Worm (Caenorhabditis elegans) whole organism, midembryonic: ENCODE measurements around the gene vps-2.

Experiments
- T22C8.4 ChIP-seq: fragments of 200-800 bp; sonication (Bioruptor generic); IDR thresholded peaks from 2 replicates; pipeline ENCODE4 v1.3.6; 2022; ENCODE audit warnings: missing genetic modification characterization, missing compliant biosample characterization
- cog-1 ChIP-seq: sonication (generic microtip); optimal IDR thresholded peaks from 2 replicates; lab custom pipeline; 2016; ENCODE audit warnings: missing genetic modification characterization, missing compliant biosample characterization
- flt-1 ChIP-seq: fragments of 200-800 bp; sonication (Bioruptor generic); IDR thresholded peaks from 2 replicates; pipeline ENCODE4 v1.3.6; 2022; ENCODE audit warnings: missing genetic modification characterization, missing compliant biosample characterization
- klf-2 ChIP-seq: fragments of 200-800 bp; sonication (Bioruptor generic); conservative IDR thresholded peaks from 2 replicates; pipeline ENCODE4 v1.3.6; 2022; ENCODE audit warnings: missing genetic modification reagents, missing genetic modification characterization, missing compliant biosample characterization
- med-1 ChIP-seq: sonication (generic microtip); optimal IDR thresholded peaks from 2 replicates; lab custom pipeline; 2017; ENCODE audit warnings: missing genetic modification characterization, mild to moderate bottlenecking, missing compliant biosample characterization, antibody characterized with exemption, missing genetic modification reagents; ENCODE audit not compliant: insufficient read depth
- ref-1 ChIP-seq: fragments of 200-800 bp; sonication (Bioruptor generic); conservative IDR thresholded peaks from 2 replicates; pipeline ENCODE4 v1.3.6; 2022; ENCODE audit warnings: missing genetic modification reagents, missing genetic modification characterization, missing compliant biosample characterization
- tab-1 ChIP-seq: fragments of 200-800 bp; sonication (Bioruptor generic); IDR thresholded peaks from 2 replicates; pipeline ENCODE4 v1.3.6; 2022; ENCODE audit warnings: missing genetic modification characterization, missing compliant biosample characterization
- ztf-23 ChIP-seq: fragments of 200-800 bp; sonication (Bioruptor generic); IDR thresholded peaks from 2 replicates; pipeline ENCODE4 v1.3.6; 2022; ENCODE audit warnings: missing genetic modification reagents, missing genetic modification characterization, missing compliant biosample characterization
- ztf-29 ChIP-seq: fragments of 200-800 bp; sonication (Bioruptor generic); IDR thresholded peaks from 2 replicates; pipeline ENCODE4 v1.3.6; 2022; ENCODE audit warnings: missing genetic modification reagents, missing genetic modification characterization, missing compliant biosample characterization

Gene vps-2

ce11 chrII:12768167-12768712 lies at the start of gene vps-2, which contains the start of gene tiar-2:
TSS of gene vps-2 (minus strand) at chrII:12768217.
TSS of gene tiar-2 (plus strand) at chrII:12768686.
- TF ChIP-seq T22C8.4 (GFP tag; lab: Robert Waterston, UW) (peak; percentile 52; the same call in 1 of the 2 replicates), med-1 (GFP tag; lab: Kevin White, UChicago) (no peak)

ce11 chrII:12816412-12817146 lies 48.6 kb upstream of the vps-2 start, which contains the start of gene acl-7:
TSS of gene acl-7 (minus strand) at chrII:12816462.
- TF ChIP-seq ref-1 (GFP tag; lab: Robert Waterston, UW), result no peak
- TF ChIP-seq flt-1 (GFP tag; lab: Robert Waterston, UW), result no peak
- TF ChIP-seq T22C8.4 (GFP tag; lab: Robert Waterston, UW), result no peak
- no peak for TF ChIP-seq med-1 (GFP tag; lab: Kevin White, UChicago)
- TF ChIP-seq ztf-23 (GFP tag; lab: Robert Waterston, UW), result no peak
- TF ChIP-seq klf-2, result no peak
- no peak for TF ChIP-seq cog-1 (tag; lab: Kevin White, UChicago)
- no peak for TF ChIP-seq ztf-29 (GFP tag; lab: Robert Waterston, UW)
- no peak for TF ChIP-seq tab-1

- TF ChIP-seq flt-1 (GFP tag; lab: Robert Waterston, UW), result no peak
- TF ChIP-seq T22C8.4 (GFP tag; lab: Robert Waterston, UW), result no peak
- TF ChIP-seq cog-1 (tag; lab: Kevin White, UChicago), result no peak
- no peak for TF ChIP-seq ztf-23 (GFP tag; lab: Robert Waterston, UW)
- TF ChIP-seq klf-2, result no peak
- no peak for TF ChIP-seq med-1 (GFP tag; lab: Kevin White, UChicago)
- no peak for TF ChIP-seq ztf-29 (GFP tag; lab: Robert Waterston, UW)
- TF ChIP-seq tab-1, result no peak
- TF ChIP-seq ref-1 (GFP tag; lab: Robert Waterston, UW), result no peak
These were observed 45.2 kb upstream of the vps-2 start for ce11 chrII:12813253-12813652.

ce11 chrII:12810709-12811108 lies 42.7 kb upstream of the vps-2 start, which contains the start of gene Y46G5A.20:
TSS of gene Y46G5A.20 (plus strand) at chrII:12811009.
- TF ChIP-seq T22C8.4 (GFP tag; lab: Robert Waterston, UW) (no peak), ztf-23 (GFP tag; lab: Robert Waterston, UW) (no peak), ref-1 (GFP tag; lab: Robert Waterston, UW) (no peak), med-1 (GFP tag; lab: Kevin White, UChicago) (no peak), ztf-29 (GFP tag; lab: Robert Waterston, UW) (no peak), flt-1 (GFP tag; lab: Robert Waterston, UW) (no peak), tab-1 (no peak), cog-1 (tag; lab: Kevin White, UChicago) (no peak), klf-2 (no peak)

ce11 chrII:12809725-12810124 lies 41.7 kb upstream of the vps-2 start:
- TF ChIP-seq ztf-29 (GFP tag; lab: Robert Waterston, UW) (no peak), tab-1 (no peak), ztf-23 (GFP tag; lab: Robert Waterston, UW) (no peak), T22C8.4 (GFP tag; lab: Robert Waterston, UW) (no peak), med-1 (GFP tag; lab: Kevin White, UChicago) (no peak), klf-2 (no peak), flt-1 (GFP tag; lab: Robert Waterston, UW) (no peak), cog-1 (tag; lab: Kevin White, UChicago) (no peak), ref-1 (GFP tag; lab: Robert Waterston, UW) (no peak)

ce11 chrII:12808746-12809145 lies 40.7 kb upstream of the vps-2 start:
- TF ChIP-seq ztf-23 (GFP tag; lab: Robert Waterston, UW) (no peak), ref-1 (GFP tag; lab: Robert Waterston, UW) (no peak), klf-2 (no peak), med-1 (GFP tag; lab: Kevin White, UChicago) (no peak), cog-1 (tag; lab: Kevin White, UChicago) (no peak), tab-1 (no peak)

ce11 chrII:12806602-12807182 lies 38.7 kb upstream of the vps-2 start, which contains the start of gene spds-1:
TSS of gene spds-1 (plus strand) at chrII:12806899.
- TF ChIP-seq med-1 (GFP tag; lab: Kevin White, UChicago) (no peak), ztf-29 (GFP tag; lab: Robert Waterston, UW) (no peak), klf-2 (no peak), flt-1 (GFP tag; lab: Robert Waterston, UW) (no peak), T22C8.4 (GFP tag; lab: Robert Waterston, UW) (no peak), ref-1 (GFP tag; lab: Robert Waterston, UW) (no peak), cog-1 (tag; lab: Kevin White, UChicago) (no peak), ztf-23 (GFP tag; lab: Robert Waterston, UW) (no peak), tab-1 (no peak)

- no peak for TF ChIP-seq flt-1 (GFP tag; lab: Robert Waterston, UW)
- no peak for TF ChIP-seq ztf-23 (GFP tag; lab: Robert Waterston, UW)
These were observed 37.9 kb upstream of the vps-2 start for ce11 chrII:12805765-12806384.

ce11 chrII:12805161-12805560 lies 37.1 kb upstream of the vps-2 start, which contains the start of the genes Y46G5A.18 and Y46G5A.47:
TSS of gene Y46G5A.18 (minus strand) at chrII:12805261.
TSS of gene Y46G5A.47 (minus strand) at chrII:12805306.
- peak; percentile 47; the same call in 1 of the 2 replicates for TF ChIP-seq T22C8.4 (GFP tag; lab: Robert Waterston, UW)
- TF ChIP-seq flt-1 (GFP tag; lab: Robert Waterston, UW), result no peak
